Worm (Caenorhabditis elegans) whole organism, midembryonic: ENCODE results near the gene C29F7.10.

Experiments
- flt-1 ChIP-seq: fragments of 200-800 bp; sonication (Bioruptor generic); IDR thresholded peaks from 2 replicates; pipeline ENCODE4 v1.3.6; 2022; ENCODE audit warnings: missing genetic modification characterization, missing compliant biosample characterization
- klf-2 ChIP-seq: fragments of 200-800 bp; sonication (Bioruptor generic); conservative IDR thresholded peaks from 2 replicates; pipeline ENCODE4 v1.3.6; 2022; ENCODE audit warnings: missing genetic modification reagents, missing genetic modification characterization, missing compliant biosample characterization
- med-1 ChIP-seq: sonication (generic microtip); optimal IDR thresholded peaks from 2 replicates; lab custom pipeline; 2017; ENCODE audit warnings: missing genetic modification characterization, mild to moderate bottlenecking, missing compliant biosample characterization, antibody characterized with exemption, missing genetic modification reagents; ENCODE audit not compliant: insufficient read depth
- ref-1 ChIP-seq: fragments of 200-800 bp; sonication (Bioruptor generic); conservative IDR thresholded peaks from 2 replicates; pipeline ENCODE4 v1.3.6; 2022; ENCODE audit warnings: missing genetic modification reagents, missing genetic modification characterization, missing compliant biosample characterization
- tab-1 ChIP-seq: fragments of 200-800 bp; sonication (Bioruptor generic); IDR thresholded peaks from 2 replicates; pipeline ENCODE4 v1.3.6; 2022; ENCODE audit warnings: missing genetic modification characterization, missing compliant biosample characterization
- ztf-29 ChIP-seq: fragments of 200-800 bp; sonication (Bioruptor generic); IDR thresholded peaks from 2 replicates; pipeline ENCODE4 v1.3.6; 2022; ENCODE audit warnings: missing genetic modification reagents, missing genetic modification characterization, missing compliant biosample characterization

The C29F7.10 gene

DNA sequence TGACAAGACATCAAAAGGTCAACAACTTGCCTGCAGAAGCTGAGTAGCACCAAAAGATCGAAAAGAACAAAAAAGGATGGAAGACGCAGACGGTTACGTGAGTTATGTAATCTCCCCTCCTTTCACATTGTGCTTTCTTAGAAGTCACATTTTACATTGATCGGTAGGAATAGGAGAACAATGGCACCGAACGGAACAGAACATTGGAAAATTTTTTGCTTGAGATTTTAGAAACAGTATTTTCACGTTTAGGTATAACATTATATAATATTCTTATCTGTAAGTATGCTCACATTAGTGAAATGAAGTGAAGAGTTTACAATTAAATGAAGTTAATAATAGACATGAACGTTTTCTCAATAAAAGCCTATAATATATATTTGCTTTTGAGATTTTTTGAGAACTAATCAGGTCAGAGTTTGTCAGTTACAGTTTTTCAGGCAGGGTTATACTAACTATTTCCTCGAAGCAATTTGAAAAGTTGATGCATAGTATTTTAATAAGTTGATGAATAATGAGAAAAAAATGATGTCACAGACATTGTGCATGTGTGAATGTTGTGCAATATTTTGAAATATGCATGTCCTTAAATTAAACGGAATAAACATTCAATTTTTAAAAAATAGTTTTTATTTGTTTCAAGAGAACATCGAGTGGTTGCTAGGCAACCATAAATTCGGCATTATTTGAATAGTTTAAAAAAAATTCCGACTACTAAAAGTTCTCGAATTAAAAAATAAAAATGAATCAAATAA is 50.1 kb downstream of the C29F7.10 start:
- no peak for TF ChIP-seq tab-1 (GFP tag; lab: Robert Waterston, UW)
- TF ChIP-seq med-1: no peak
- TF ChIP-seq flt-1 (GFP tag; lab: Robert Waterston, UW): no peak
- no peak for TF ChIP-seq klf-2
- no peak for TF ChIP-seq ref-1 (GFP tag; lab: Robert Waterston, UW)
- TF ChIP-seq ztf-29 (GFP tag; lab: Robert Waterston, UW): no peak
